ENCODE assay signal across 5 worm cellular contexts in genomic region chrII:1297697-1298093, ce11.
A peak's percentile ranks its signal among the peaks of the same experiment; 100 is the strongest.
TF ChIP-seq lines count a peak whose summit lies in the region.

No protein-coding gene starts in this region.

TF ChIP-seq in whole organism, L1 larva, 84 proteins besides CTCF, POLR2A, EP300 and RAD21:
- TF ChIP-seq nhr-85 (tag; lab: Kevin White, UChicago) (peak; percentile 5), elt-2 (tag; optimal IDR thresholded peaks at IDR 0.05; lab: Kevin White, UChicago) (peak; percentile 46), skn-1 (tag; optimal IDR thresholded peaks at IDR 0.05; lab: Kevin White, UChicago) (no peak), snpc-4 (tag; optimal IDR thresholded peaks at IDR 0.05; lab: Kevin White, UChicago) (no peak)

TF ChIP-seq in whole organism, L2 larva, 48 proteins besides CTCF, POLR2A, EP300 and RAD21:
- TF ChIP-seq unc-39 (tag; optimal IDR thresholded peaks at IDR 0.05; lab: Kevin White, UChicago) (no peak), fos-1 (tag; optimal IDR thresholded peaks at IDR 0.05; lab: Kevin White, UChicago) (peak; percentile 1), C34F6.9 (tag; optimal IDR thresholded peaks at IDR 0.05; lab: Kevin White, UChicago) (no peak)

TF ChIP-seq in whole organism, L3 larva, 47 proteins besides CTCF, POLR2A, EP300 and RAD21:
- TF ChIP-seq elt-2 (tag; optimal IDR thresholded peaks at IDR 0.05; lab: Kevin White, UChicago): peak; percentile 65
- TF ChIP-seq pqm-1 (tag; optimal IDR thresholded peaks at IDR 0.05; lab: Kevin White, UChicago): peak; percentile 41
- no peak for TF ChIP-seq mdl-1 (tag; optimal IDR thresholded peaks at IDR 0.05; lab: Kevin White, UChicago)
- peak; percentile 46 for TF ChIP-seq pha-4 (tag; optimal IDR thresholded peaks at IDR 0.05; lab: Kevin White, UChicago)

TF ChIP-seq in whole organism, L4 larva, 104 proteins besides CTCF, POLR2A, EP300 and RAD21:
- TF ChIP-seq nhr-48 (tag; optimal IDR thresholded peaks at IDR 0.05; lab: Kevin White, UChicago): no peak
- TF ChIP-seq daf-16 (GFP tag; optimal IDR thresholded peaks at IDR 0.05; lab: Kevin White, UChicago): no peak
- peak; percentile 89 for TF ChIP-seq daf-16 (tag; optimal IDR thresholded peaks at IDR 0.05; lab: Kevin White, UChicago)
- TF ChIP-seq Y75B8A.6 (GFP tag; IDR thresholded peaks at IDR 0.05; lab: Robert Waterston, UW): no peak
- TF ChIP-seq dmd-6 (GFP tag; IDR thresholded peaks at IDR 0.05; lab: Robert Waterston, UW): peak; percentile 43; the same call in 1 of the 2 replicates
- peak; percentile 10 for TF ChIP-seq pqm-1 (tag; optimal IDR thresholded peaks at IDR 0.05; lab: Kevin White, UChicago)
- no peak for TF ChIP-seq mes-2 (tag; optimal IDR thresholded peaks at IDR 0.05; lab: Kevin White, UChicago; ENCODE audit: poor library complexity, severe bottlenecking)
- no peak for TF ChIP-seq ceh-28 (tag; optimal IDR thresholded peaks at IDR 0.05; lab: Kevin White, UChicago)
TF ChIP-seq in whole organism, L4 larva: peak in this region for 3.

TF ChIP-seq in whole organism, late embryonic, 69 proteins besides CTCF, POLR2A, EP300 and RAD21:
- no peak for TF ChIP-seq dve-1 (tag; optimal IDR thresholded peaks at IDR 0.05; lab: Kevin White, UChicago)
- no peak for TF ChIP-seq sox-4 (tag; optimal IDR thresholded peaks at IDR 0.05; lab: Kevin White, UChicago)
- TF ChIP-seq fax-1 (tag; optimal IDR thresholded peaks at IDR 0.05; lab: Kevin White, UChicago): no peak
- no peak for TF ChIP-seq syd-9 (tag; optimal IDR thresholded peaks at IDR 0.05; lab: Kevin White, UChicago)
- TF ChIP-seq fkh-10 (GFP tag; optimal IDR thresholded peaks at IDR 0.05; lab: Kevin White, UChicago): no peak
- TF ChIP-seq elt-2 (tag; optimal IDR thresholded peaks at IDR 0.05; lab: Kevin White, UChicago): peak; percentile 56
TF ChIP-seq in whole organism, late embryonic: peak in this region for 1.

Comparison
In these comparisons a context has a peak if more than half of its experiments do, and no peak if none do; other contexts are left out.
1. Of the 29 proteins assayed by ChIP-seq in both whole organism, L4 larva and whole organism, L1 larva: peak only in whole organism, L4 larva: pqm-1; only in whole organism, L1 larva: none; in both: none; in neither: 28.